Fruit fly (Drosophila melanogaster): ENCODE data around the gene ValRS-m.

ValRS-m gene

dm6 chr3L:8997686-8998239, 33.2 kb upstream of the ValRS-m start, which contains the start of the genes smg and CG5087 (continued):
- TF ChIP-seq wek (GFP tag; optimal IDR thresholded peaks at IDR 0.05) = no peak
- no peak for TF ChIP-seq CG4328 (GFP tag; optimal IDR thresholded peaks at IDR 0.05)
- TF ChIP-seq CG12071 (GFP tag; optimal IDR thresholded peaks at IDR 0.05) = no peak
- TF ChIP-seq CG13287 (GFP tag; IDR thresholded peaks at IDR 0.05; ENCODE audit: partially characterized antibody) = peak; percentile 76
- peak; percentile 49 for TF ChIP-seq CG8089 (GFP tag; optimal IDR thresholded peaks at IDR 0.05)
- TF ChIP-seq Oli (tag; optimal IDR thresholded peaks at IDR 0.05) = no peak
- peak; percentile 67 for TF ChIP-seq knrl (GFP tag; IDR thresholded peaks at IDR 0.05; ENCODE audit: partially characterized antibody)
- TF ChIP-seq trh (GFP tag; optimal IDR thresholded peaks at IDR 0.05) = no peak
- peak; percentile 49 to 73 for TF ChIP-seq dpn (GFP tag; optimal IDR thresholded peaks at IDR 0.05)
- TF ChIP-seq Atf6 (GFP tag; IDR thresholded peaks at IDR 0.05) = no peak
- no peak for TF ChIP-seq CG15479 (GFP tag; optimal IDR thresholded peaks at IDR 0.05)
- TF ChIP-seq fd3F (GFP tag; optimal IDR thresholded peaks at IDR 0.05) = no peak
- no peak for TF ChIP-seq NC2α (GFP tag; optimal IDR thresholded peaks at IDR 0.05)
- TF ChIP-seq peb (GFP tag; IDR thresholded peaks at IDR 0.05) = no peak
- TF ChIP-seq CG8478 (optimal IDR thresholded peaks at IDR 0.05) = peak; percentile 35
- TF ChIP-seq zen2 (GFP tag; IDR thresholded peaks at IDR 0.05; ENCODE audit: partially characterized antibody) = no peak
- TF ChIP-seq Doc2 (GFP tag; IDR thresholded peaks at IDR 0.05) = no peak
- TF ChIP-seq CG7963 (GFP tag; IDR thresholded peaks at IDR 0.05; ENCODE audit: partially characterized antibody) = peak; percentile 42; the same call in 2 of the 3 replicates
- peak; percentile 47 for TF ChIP-seq CG4282 (GFP tag; optimal IDR thresholded peaks at IDR 0.05)
- peak; percentile 74 for TF ChIP-seq CG13624 (GFP tag; optimal IDR thresholded peaks at IDR 0.05)
- TF ChIP-seq CG6689 (GFP tag; IDR thresholded peaks at IDR 0.05) = no peak
- TF ChIP-seq Nf-YC (tag; optimal IDR thresholded peaks at IDR 0.05) = peak; percentile 58
- no peak for TF ChIP-seq gcm (GFP tag; optimal IDR thresholded peaks at IDR 0.05)
- TF ChIP-seq cas (GFP tag; IDR thresholded peaks at IDR 0.05) = 0 out of 2 replicates have a peak, but pooled peaks have one; percentile 25
- no peak for TF ChIP-seq D (optimal IDR thresholded peaks at IDR 0.05)
- TF ChIP-seq D (GFP tag; optimal IDR thresholded peaks at IDR 0.05) = no peak
- TF ChIP-seq CG32532 (GFP tag; IDR thresholded peaks at IDR 0.05) = peak; percentile 45
- TF ChIP-seq CG10321 (GFP tag; IDR thresholded peaks at IDR 0.05) = no peak
- TF ChIP-seq slou (GFP tag; optimal IDR thresholded peaks at IDR 0.05) = no peak
- no peak for TF ChIP-seq sim (GFP tag; IDR thresholded peaks at IDR 0.05)
- TF ChIP-seq slp2 (GFP tag; optimal IDR thresholded peaks at IDR 0.05) = no peak
- peak; percentile 71 for TF ChIP-seq NFAT (GFP tag; IDR thresholded peaks at IDR 0.05)
- TF ChIP-seq CG18764 (GFP tag; optimal IDR thresholded peaks at IDR 0.05) = no peak
- TF ChIP-seq btn (GFP tag; optimal IDR thresholded peaks at IDR 0.05) = no peak
- TF ChIP-seq nau (GFP tag; optimal IDR thresholded peaks at IDR 0.05) = no peak
- TF ChIP-seq TFAM (GFP tag; optimal IDR thresholded peaks at IDR 0.05) = no peak
- no peak for TF ChIP-seq Meics (GFP tag; optimal IDR thresholded peaks at IDR 0.05)
- peak; percentile 85 for TF ChIP-seq Sin3A (optimal IDR thresholded peaks at IDR 0.05)
- 0 out of 2 replicates have a peak, but pooled peaks have one; percentile 23 for TF ChIP-seq sisA (GFP tag; IDR thresholded peaks at IDR 0.05)
- TF ChIP-seq Med (GFP tag) = peak; percentile 92
- TF ChIP-seq CG9609 (GFP tag; optimal IDR thresholded peaks at IDR 0.05) = peak; percentile 13
- peak; percentile 61 for TF ChIP-seq HLH54F (GFP tag; optimal IDR thresholded peaks at IDR 0.05)
- TF ChIP-seq zfh1 (GFP tag; IDR thresholded peaks at IDR 0.05) = peak; percentile 56; the same call in 2 of the 3 replicates

Data from whole organism, embryonic.